Fruit fly (Drosophila melanogaster): Measurements from ENCODE around the gene CTCF.

The CTCF gene

dm6 chr3L:7344965-7345427 is 11.5 kb downstream of the CTCF start, which contains the start of gene Cln7 (continued):
- no peak for TF ChIP-seq CG9609 (GFP tag; optimal IDR thresholded peaks at IDR 0.05)
- TF ChIP-seq CG14965 (GFP tag; optimal IDR thresholded peaks at IDR 0.05; ENCODE audit: borderline replicate concordance) = no peak
- TF ChIP-seq abd-A (tag; optimal IDR thresholded peaks at IDR 0.05) = no peak
- no peak for TF ChIP-seq usp (GFP tag; optimal IDR thresholded peaks at IDR 0.05)
- peak; percentile 26 for TF ChIP-seq CG15269 (tag; optimal IDR thresholded peaks at IDR 0.05)
- TF ChIP-seq CG10209 (GFP tag; optimal IDR thresholded peaks at IDR 0.05) = no peak
- no peak for TF ChIP-seq Dp (GFP tag; optimal IDR thresholded peaks at IDR 0.05)
- TF ChIP-seq ato (GFP tag; IDR thresholded peaks at IDR 0.05; ENCODE audit: partially characterized antibody) = peak; percentile 41; the same call in 1 of the 2 replicates
- no peak for TF ChIP-seq crc (GFP tag; optimal IDR thresholded peaks at IDR 0.05)
- TF ChIP-seq Nf-YB (GFP tag; optimal IDR thresholded peaks at IDR 0.05) = peak; percentile 70
- TF ChIP-seq danr (GFP tag; IDR thresholded peaks at IDR 0.05) = no peak
- TF ChIP-seq amos (GFP tag; IDR thresholded peaks at IDR 0.05; ENCODE audit: partially characterized antibody) = peak; percentile 44; the same call in 1 of the 2 replicates
- 0 out of 2 replicates have a peak, but pooled peaks have one; percentile 9 for TF ChIP-seq CG4360 (GFP tag; IDR thresholded peaks at IDR 0.05)
- TF ChIP-seq CG8290 (GFP tag; optimal IDR thresholded peaks at IDR 0.05) = peak; percentile 73
- TF ChIP-seq CG8290 (tag; optimal IDR thresholded peaks at IDR 0.05) = peak; percentile 73 to 93
- peak; percentile 49 for TF ChIP-seq odd (GFP tag; optimal IDR thresholded peaks at IDR 0.05)
- no peak for TF ChIP-seq CG9797 (GFP tag; optimal IDR thresholded peaks at IDR 0.05)
- no peak for TF ChIP-seq cato (GFP tag; optimal IDR thresholded peaks at IDR 0.05; ENCODE audit: borderline replicate concordance)
- peak; percentile 44; the same call in 1 of the 3 replicates for TF ChIP-seq sr (GFP tag; IDR thresholded peaks at IDR 0.05)
- peak; percentile 22 for TF ChIP-seq nerfin-1 (tag; optimal IDR thresholded peaks at IDR 0.05)
- TF ChIP-seq gt (GFP tag; IDR thresholded peaks at IDR 0.05) = no peak
- TF ChIP-seq Ada2b (GFP tag; IDR thresholded peaks at IDR 0.05) = no peak
- TF ChIP-seq klu (GFP tag; IDR thresholded peaks at IDR 0.05) = no peak
- no peak for TF ChIP-seq CG7963 (GFP tag; IDR thresholded peaks at IDR 0.05; ENCODE audit: partially characterized antibody)
- TF ChIP-seq Bteb2 (GFP tag; optimal IDR thresholded peaks at IDR 0.05) = no peak
- TF ChIP-seq psq (GFP tag; optimal IDR thresholded peaks at IDR 0.05) = no peak
- TF ChIP-seq bowl (GFP tag; IDR thresholded peaks at IDR 0.05) = no peak
- no peak for TF ChIP-seq Chrac-16 (GFP tag; optimal IDR thresholded peaks at IDR 0.05)
- peak; percentile 70 for TF ChIP-seq CG12071 (GFP tag; optimal IDR thresholded peaks at IDR 0.05)
- no peak for TF ChIP-seq jigr1 (GFP tag; IDR thresholded peaks at IDR 0.05)
- TF ChIP-seq Mad (GFP tag; optimal IDR thresholded peaks at IDR 0.05) = no peak
- no peak for TF ChIP-seq CG17568 (GFP tag; optimal IDR thresholded peaks at IDR 0.05)
- TF ChIP-seq hbn (GFP tag; IDR thresholded peaks at IDR 0.05; ENCODE audit: partially characterized antibody) = no peak
- TF ChIP-seq sd (tag; optimal IDR thresholded peaks at IDR 0.05) = no peak
- no peak for TF ChIP-seq Vsx1 (GFP tag; optimal IDR thresholded peaks at IDR 0.05)
- TF ChIP-seq HLHmδ (GFP tag; optimal IDR thresholded peaks at IDR 0.05) = peak; percentile 80
- TF ChIP-seq CG5953 (GFP tag; IDR thresholded peaks at IDR 0.05) = no peak
- TF ChIP-seq kah (GFP tag; optimal IDR thresholded peaks at IDR 0.05) = peak; percentile 98
- peak; percentile 86 for TF ChIP-seq crol (GFP tag; IDR thresholded peaks at IDR 0.05)
- TF ChIP-seq cas (GFP tag; IDR thresholded peaks at IDR 0.05) = no peak
- TF ChIP-seq CG18476 (GFP tag; optimal IDR thresholded peaks at IDR 0.05) = no peak
- peak; percentile 29 for TF ChIP-seq fd64A (GFP tag; optimal IDR thresholded peaks at IDR 0.05)
- no peak; the same call in 2 of the 3 replicates for TF ChIP-seq so (GFP tag; IDR thresholded peaks at IDR 0.05)
- peak; percentile 31 for TF ChIP-seq CG17359 (tag; optimal IDR thresholded peaks at IDR 0.05)
- TF ChIP-seq CG12391 (tag; optimal IDR thresholded peaks at IDR 0.05) = peak; percentile 12
- TF ChIP-seq CG14441 (GFP tag; IDR thresholded peaks at IDR 0.05) = no peak
- peak; percentile 93 for TF ChIP-seq CG5180 (GFP tag; optimal IDR thresholded peaks at IDR 0.05)
- TF ChIP-seq CG6272 (GFP tag; IDR thresholded peaks at IDR 0.05) = 0 out of 2 replicates have a peak, but pooled peaks have one; percentile 10
- peak; percentile 43 for TF ChIP-seq gcm (GFP tag; optimal IDR thresholded peaks at IDR 0.05)
- TF ChIP-seq gfzf (GFP tag; optimal IDR thresholded peaks at IDR 0.05) = peak; percentile 0
